Worm (Caenorhabditis elegans) whole organism, L4 larva: ENCODE measurements around the gene bus-12.

Experiments used
- D1046.2 ChIP-seq: fragments of 200-800 bp; sonication (Bioruptor generic); IDR thresholded peaks from 2 replicates; pipeline ENCODE4 v1.3.6; 2022; ENCODE audit warnings: missing genetic modification characterization, missing compliant biosample characterization
- F49E8.2 ChIP-seq: sonication (generic microtip); optimal IDR thresholded peaks from 2 replicates; lab custom pipeline; 2016; ENCODE audit warnings: missing compliant biosample characterization, mild to moderate bottlenecking, missing genetic modification characterization, borderline replicate concordance
- R02D3.7 ChIP-seq: fragments of 150-350 bp; sonication (generic microtip); optimal IDR thresholded peaks from 3 replicates; lab custom pipeline; 2014; ENCODE audit warnings: missing biosample characterization, missing genetic modification characterization
- T20F7.1 ChIP-seq: fragments of 200-800 bp; sonication (Bioruptor generic); optimal IDR thresholded peaks from 2 replicates; lab custom pipeline; 2018; ENCODE audit warnings: mild to moderate bottlenecking, missing genetic modification characterization, missing compliant biosample characterization
- Y48G9A.11 ChIP-seq: fragments of 200-800 bp; sonication (Bioruptor generic); IDR thresholded peaks from 2 replicates; pipeline ENCODE4 v1.3.6; 2022; ENCODE audit warnings: missing genetic modification reagents, missing genetic modification characterization, missing compliant biosample characterization
- Y75B8A.6 ChIP-seq: fragments of 200-800 bp; sonication (Bioruptor generic); IDR thresholded peaks from 2 replicates; pipeline ENCODE4 v1.3.6; 2022; ENCODE audit warnings: missing genetic modification reagents, missing genetic modification characterization, missing compliant biosample characterization
- ZK546.5 ChIP-seq, 2 experiments: sonication (generic microtip); optimal IDR thresholded peaks; 2 replicates each; lab custom pipeline; 2017; ENCODE audit warnings: missing biosample characterization in 2 of 2, missing genetic modification characterization in 2 of 2
- aha-1 ChIP-seq: fragments of 150-350 bp; peaks from one replicate; lab custom pipeline; 2014; ENCODE audit warnings: missing biosample characterization, missing genetic modification characterization
- aly-2 ChIP-seq: sonication (generic microtip); optimal IDR thresholded peaks from 2 replicates; lab custom pipeline; 2018; ENCODE audit warnings: missing biosample characterization, missing genetic modification characterization
- ama-1 ChIP-seq: fragments of 150-350 bp; optimal IDR thresholded peaks from 2 replicates; lab custom pipeline; 2014; ENCODE audit warnings: inconsistent platforms, mixed read lengths
- attf-4 ChIP-seq: sonication (generic microtip); optimal IDR thresholded peaks from 3 replicates; lab custom pipeline; 2017; ENCODE audit warnings: missing biosample characterization, missing genetic modification characterization
- dmd-9 ChIP-seq: fragments of 200-800 bp; sonication (Bioruptor generic); IDR thresholded peaks from 2 replicates; pipeline ENCODE4 v1.3.6; 2022; ENCODE audit warnings: missing genetic modification reagents, missing genetic modification characterization, missing compliant biosample characterization
- dve-1 ChIP-seq: sonication (generic microtip); optimal IDR thresholded peaks from 2 replicates; lab custom pipeline; 2017; ENCODE audit warnings: antibody characterized with exemption, mild to moderate bottlenecking, missing genetic modification characterization, missing compliant biosample characterization; ENCODE audit not compliant: insufficient read depth
- egl-27 ChIP-seq: sonication (generic microtip); optimal IDR thresholded peaks from 3 replicates; lab custom pipeline; 2017; ENCODE audit warnings: missing biosample characterization, missing genetic modification reagents, missing genetic modification characterization
- egl-43 ChIP-seq: fragments of 200-800 bp; sonication (Bioruptor generic); IDR thresholded peaks from 2 replicates; pipeline ENCODE4 v1.3.6; 2022; ENCODE audit warnings: missing genetic modification reagents, missing genetic modification characterization, missing compliant biosample characterization
- fkh-10 ChIP-seq: fragments of 150-350 bp; optimal IDR thresholded peaks from 2 replicates; lab custom pipeline; 2014; ENCODE audit warnings: missing biosample characterization, missing genetic modification reagents, missing genetic modification characterization
- fos-1 ChIP-seq: fragments of 150-350 bp; optimal IDR thresholded peaks from 2 replicates; lab custom pipeline; 2014; ENCODE audit warnings: missing biosample characterization, missing genetic modification characterization
- gei-8 ChIP-seq: fragments of 200-800 bp; sonication (Bioruptor generic); optimal IDR thresholded peaks from 2 replicates; lab custom pipeline; 2018; ENCODE audit warnings: mild to moderate bottlenecking, missing genetic modification characterization, missing compliant biosample characterization
- hlh-11 ChIP-seq: fragments of 200-800 bp; sonication (Bioruptor generic); optimal IDR thresholded peaks from 2 replicates; lab custom pipeline; 2018; ENCODE audit warnings: mild to moderate bottlenecking, missing genetic modification characterization, missing compliant biosample characterization
- hmg-1.1 ChIP-seq: fragments of 200-800 bp; sonication (Bioruptor generic); IDR thresholded peaks from 2 replicates; pipeline ENCODE4 v1.3.6; 2022; ENCODE audit warnings: missing genetic modification reagents, missing genetic modification characterization, missing compliant biosample characterization
- lin-15B ChIP-seq: fragments of 150-350 bp; sonication (generic microtip); optimal IDR thresholded peaks from 3 replicates; lab custom pipeline; 2014; ENCODE audit warnings: missing biosample characterization, missing genetic modification characterization
- lin-38 ChIP-seq: fragments of 200-800 bp; sonication (Bioruptor generic); IDR thresholded peaks from 2 replicates; pipeline ENCODE4 v1.3.6; 2022; ENCODE audit warnings: missing genetic modification reagents, missing genetic modification characterization, missing compliant biosample characterization
- madf-9 ChIP-seq: fragments of 200-800 bp; sonication (Bioruptor generic); conservative IDR thresholded peaks from 2 replicates; pipeline ENCODE4 v1.3.6; 2022; ENCODE audit warnings: missing genetic modification reagents, missing genetic modification characterization, missing compliant biosample characterization
- mdt-29 ChIP-seq: fragments of 200-800 bp; sonication (Bioruptor generic); IDR thresholded peaks from 2 replicates; pipeline ENCODE4 v1.3.6; 2022; ENCODE audit warnings: missing genetic modification reagents, missing genetic modification characterization, missing compliant biosample characterization
- mes-2 ChIP-seq: sonication (generic microtip); optimal IDR thresholded peaks from 2 replicates; lab custom pipeline; 2016; ENCODE audit warnings: missing genotype, mild to moderate bottlenecking, missing genetic modification characterization, missing compliant biosample characterization; ENCODE audit not compliant: poor library complexity, severe bottlenecking
- mxl-3 ChIP-seq: fragments of 200-800 bp; sonication (Bioruptor generic); optimal IDR thresholded peaks from 2 replicates; lab custom pipeline; 2018; ENCODE audit warnings: mild to moderate bottlenecking, missing genetic modification characterization, missing compliant biosample characterization
- nhr-6 ChIP-seq: fragments of 150-350 bp; optimal IDR thresholded peaks from 2 replicates; lab custom pipeline; 2014; ENCODE audit warnings: missing biosample characterization, missing genetic modification characterization
- nhr-77 ChIP-seq: fragments of 150-350 bp; optimal IDR thresholded peaks from 2 replicates; lab custom pipeline; 2014; ENCODE audit warnings: missing biosample characterization, missing genetic modification characterization
- pha-4 ChIP-seq, 2 experiments: fragments of 150-350 bp in 1 of 2; fragments of 200-800 bp in 1 of 2; sonication (Bioruptor generic) in 1 of 2; IDR thresholded peaks in 1 of 2; optimal IDR thresholded peaks in 1 of 2; 2 replicates each; pipeline versions ENCODE4 v1.3.6 to Lab custom; 2014 to 2022; ENCODE audit warnings: missing genetic modification characterization in 2 of 2, missing genetic modification reagents in 2 of 2, missing biosample characterization in 1 of 2, missing compliant biosample characterization in 1 of 2
- php-3 ChIP-seq: fragments of 200-800 bp; sonication (Bioruptor generic); IDR thresholded peaks from 2 replicates; pipeline ENCODE4 v1.3.6; 2022; ENCODE audit warnings: missing genetic modification reagents, missing genetic modification characterization, missing compliant biosample characterization
- rbr-2 ChIP-seq: sonication (generic microtip); optimal IDR thresholded peaks from 2 replicates; lab custom pipeline; 2016; ENCODE audit warnings: missing genotype, missing genetic modification characterization, missing compliant biosample characterization
- saeg-2 ChIP-seq: fragments of 200-800 bp; sonication (Bioruptor generic); IDR thresholded peaks from 2 replicates; pipeline ENCODE4 v1.3.6; 2022; ENCODE audit warnings: missing genetic modification reagents, missing genetic modification characterization, missing compliant biosample characterization
- set-16 ChIP-seq: fragments of 200-800 bp; sonication (Bioruptor generic); IDR thresholded peaks from 2 replicates; pipeline ENCODE4 v1.3.6; 2022; ENCODE audit warnings: missing genetic modification reagents, missing genetic modification characterization, missing compliant biosample characterization
- snpc-4 ChIP-seq: fragments of 150-350 bp; optimal IDR thresholded peaks from 2 replicates; lab custom pipeline; 2014; ENCODE audit warnings: missing biosample characterization, missing genetic modification characterization
- unc-39 ChIP-seq: sonication (generic microtip); optimal IDR thresholded peaks from 2 replicates; lab custom pipeline; 2017; ENCODE audit warnings: missing biosample characterization, missing genetic modification characterization
- unc-62 ChIP-seq, 3 experiments: fragments of 150-350 bp in 1 of 3; sonication (generic microtip); optimal IDR thresholded peaks in 2 of 3; peaks in 1 of 3; 1 replicate in 1 of 3; 2 replicates in 2 of 3; lab custom pipeline; 2014 to 2017; ENCODE audit warnings: missing biosample characterization in 3 of 3, missing genetic modification characterization in 3 of 3, missing genetic modification reagents in 3 of 3, missing genotype in 1 of 3
- zip-11 ChIP-seq: fragments of 200-800 bp; sonication (Bioruptor generic); IDR thresholded peaks from 2 replicates; pipeline ENCODE4 v1.3.6; 2022; ENCODE audit warnings: missing genetic modification characterization, missing compliant biosample characterization
- zip-2 ChIP-seq: fragments of 150-350 bp; optimal IDR thresholded peaks from 2 replicates; lab custom pipeline; 2014; ENCODE audit warnings: missing biosample characterization, missing genetic modification characterization

bus-12 gene

DNA sequence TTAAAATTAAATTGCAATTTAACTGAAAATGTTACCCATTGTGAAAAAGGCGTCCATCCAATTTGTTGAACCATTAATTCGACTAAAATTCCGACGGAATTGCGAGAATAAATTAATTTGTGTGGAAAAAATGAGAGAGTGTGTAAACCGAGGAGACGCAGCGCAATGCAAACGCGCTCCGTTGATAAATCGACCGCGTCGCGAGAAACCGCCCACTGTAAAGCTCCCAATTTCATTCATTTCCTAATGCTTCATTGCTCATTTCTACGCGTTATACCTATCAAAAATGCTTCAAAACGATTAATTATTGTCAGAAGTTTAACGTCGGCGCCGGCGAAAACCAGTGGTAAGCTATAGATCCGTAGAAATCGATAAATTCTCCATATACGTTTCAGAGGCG lies 41.8 kb downstream of the bus-12 start, which contains the start of the genes Y67H2A.2 and micu-1 (continued):
- no peak for TF ChIP-seq T20F7.1 (GFP tag; lab: Kevin White, UChicago)
- TF ChIP-seq F49E8.2 (tag; lab: Kevin White, UChicago) = no peak
- TF ChIP-seq madf-9 = no peak
- no peak for TF ChIP-seq zip-11 (GFP tag; lab: Robert Waterston, UW)
- TF ChIP-seq fos-1 (tag; lab: Kevin White, UChicago) = no peak
- peak; percentile 60 for TF ChIP-seq rbr-2 (tag; lab: Kevin White, UChicago)
- no peak for TF ChIP-seq D1046.2 (GFP tag; lab: Robert Waterston, UW)
- TF ChIP-seq mxl-3 (GFP tag; lab: Kevin White, UChicago) = peak; percentile 38
- no peak for TF ChIP-seq egl-43
- TF ChIP-seq hlh-11 = peak; percentile 49
- TF ChIP-seq unc-39 (tag; lab: Kevin White, UChicago) = no peak
- TF ChIP-seq nhr-77 = peak; percentile 18
- peak; percentile 70 for TF ChIP-seq hmg-1.1 (GFP tag; lab: Robert Waterston, UW)

ce11 chrIV:13299648-13300047 lies 43.7 kb downstream of the bus-12 start:
- no peak for TF ChIP-seq egl-27
- TF ChIP-seq dve-1 = no peak
- peak in 1 of 2 experiments; percentile 85 for TF ChIP-seq unc-62 (GFP tag; optimal IDR thresholded peaks at IDR 0.05 in 1 of 2; lab: Kevin White, UChicago)
- no peak for TF ChIP-seq unc-62 (tag; optimal IDR thresholded peaks at IDR 0.05; lab: Kevin White, UChicago)
- no peak for TF ChIP-seq attf-4 (tag; lab: Kevin White, UChicago)
- TF ChIP-seq aha-1 (tag; lab: Kevin White, UChicago) = peak; percentile 55
- no peak for TF ChIP-seq php-3 (GFP tag; lab: Robert Waterston, UW)

ce11 chrIV:13300109-13300508 lies 44.1 kb downstream of the bus-12 start, which contains the start of gene kdp-1:
Gene kdp-1 (plus strand): TSS chrIV:13300188.
- TF ChIP-seq Y48G9A.11 (GFP tag; lab: Robert Waterston, UW) (no peak), nhr-6 (tag; lab: Kevin White, UChicago) (no peak), lin-38 (GFP tag; lab: Robert Waterston, UW) (peak; percentile 58), dmd-9 (GFP tag; lab: Robert Waterston, UW) (0 out of 2 replicates have a peak, but pooled peaks have one; percentile 27), zip-11 (GFP tag; lab: Robert Waterston, UW) (no peak), nhr-77 (no peak), pha-4 (GFP tag; IDR thresholded peaks at IDR 0.05; lab: Robert Waterston, UW) (peak; percentile 34; the same call in 1 of the 2 replicates), pha-4 (tag; optimal IDR thresholded peaks at IDR 0.05; lab: Kevin White, UChicago) (no peak), ama-1 (lab: Kevin White, UChicago) (peak; percentile 69), zip-2 (tag; lab: Kevin White, UChicago) (no peak), set-16 (peak; percentile 74), fkh-10 (GFP tag; lab: Kevin White, UChicago) (no peak), attf-4 (tag; lab: Kevin White, UChicago) (no peak), mdt-29 (GFP tag; lab: Robert Waterston, UW) (0 out of 2 replicates have a peak, but pooled peaks have one; percentile 15), lin-15B (tag; lab: Kevin White, UChicago) (no peak)
- TF ChIP-seq, all 104 proteins: peak for 6

DNA sequence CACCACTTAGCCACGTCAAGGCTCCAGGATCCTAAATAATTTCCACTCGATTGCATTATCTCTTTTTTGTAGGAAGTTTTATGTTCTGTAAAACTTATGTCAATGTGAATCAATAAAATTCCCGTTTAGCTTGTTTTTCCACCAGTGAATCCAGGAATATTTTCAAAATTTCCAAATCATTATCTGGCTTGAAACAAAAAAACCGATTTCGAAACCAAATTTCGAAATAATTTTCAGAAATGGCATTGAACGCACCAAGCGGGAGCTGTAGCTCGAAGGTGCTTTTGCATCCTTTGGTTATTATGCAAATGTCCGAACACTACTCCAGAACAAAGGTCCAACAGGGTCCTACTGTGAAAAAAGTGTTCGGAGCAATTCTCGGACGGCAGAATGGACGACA lies 44.6 kb downstream of the bus-12 start, which contains the start of gene csn-6:
Gene csn-6 (plus strand): TSS at position 234 of the 400 bp plus-strand sequence.
- no peak for TF ChIP-seq saeg-2 (GFP tag; lab: Robert Waterston, UW)
- peak; percentile 73 for TF ChIP-seq aha-1 (tag; lab: Kevin White, UChicago)
- no peak for TF ChIP-seq Y75B8A.6 (GFP tag; lab: Robert Waterston, UW)
- no peak for TF ChIP-seq snpc-4 (tag; lab: Kevin White, UChicago)
- TF ChIP-seq R02D3.7 (tag; lab: Kevin White, UChicago) = no peak
- TF ChIP-seq ZK546.5 (tag; optimal IDR thresholded peaks at IDR 0.05; lab: Kevin White, UChicago) = no peak
- TF ChIP-seq mes-2 (tag; lab: Kevin White, UChicago) = peak; percentile 24
- peak; percentile 51 for TF ChIP-seq ama-1 (lab: Kevin White, UChicago)
- TF ChIP-seq php-3 (GFP tag; lab: Robert Waterston, UW) = no peak
- TF ChIP-seq lin-38 (GFP tag; lab: Robert Waterston, UW) = peak; percentile 49
- TF ChIP-seq aly-2 = no peak
- TF ChIP-seq gei-8 (GFP tag; lab: Kevin White, UChicago) = no peak
